Fruit fly (Drosophila melanogaster): ENCODE measurements around the gene CG1737.

CG1737 gene

dm6 chrX:11338973-11339867 lies 11.2 kb upstream of the CG1737 start (continued):
- TF ChIP-seq CG4707 (GFP tag; optimal IDR thresholded peaks at IDR 0.05) (no peak), HmgZ (tag; optimal IDR thresholded peaks at IDR 0.05) (peak; percentile 66), ERR (GFP tag; optimal IDR thresholded peaks at IDR 0.05) (peak; percentile 68), CG32772 (GFP tag; IDR thresholded peaks at IDR 0.05) (peak; percentile 33; the same call in 1 of the 2 replicates), exex (tag; optimal IDR thresholded peaks at IDR 0.05) (peak; percentile 14), gcm2 (GFP tag; optimal IDR thresholded peaks at IDR 0.05) (no peak), ro (GFP tag; IDR thresholded peaks at IDR 0.05) (no peak), CG10959 (GFP tag; IDR thresholded peaks at IDR 0.05) (no peak), nom (GFP tag; optimal IDR thresholded peaks at IDR 0.05) (no peak), nerfin-1 (tag; optimal IDR thresholded peaks at IDR 0.05) (no peak), grau (tag; optimal IDR thresholded peaks at IDR 0.05) (peak; percentile 59), CG17385 (GFP tag; optimal IDR thresholded peaks at IDR 0.05) (peak; percentile 14), CG9817 (tag; optimal IDR thresholded peaks at IDR 0.05) (peak; percentile 52), Poxn (GFP tag; IDR thresholded peaks at IDR 0.05) (no peak), Abd-B (GFP tag; optimal IDR thresholded peaks at IDR 0.05) (peak; percentile 53), gsb (GFP tag; IDR thresholded peaks at IDR 0.05) (no peak), row (GFP tag; IDR thresholded peaks at IDR 0.05) (peak; percentile 82), CG34376 (GFP tag; optimal IDR thresholded peaks at IDR 0.05) (no peak), CG10979 (tag; optimal IDR thresholded peaks at IDR 0.05) (no peak), CG10366 (GFP tag; IDR thresholded peaks at IDR 0.05) (no peak; the same call in 1 of the 2 replicates), CG12744 (GFP tag; optimal IDR thresholded peaks at IDR 0.05) (no peak), eve (GFP tag; optimal IDR thresholded peaks at IDR 0.05) (no peak), sd (tag; optimal IDR thresholded peaks at IDR 0.05) (peak; percentile 87), CG43689 (GFP tag; IDR thresholded peaks at IDR 0.05) (no peak), Mes4 (GFP tag; optimal IDR thresholded peaks at IDR 0.05) (peak; percentile 15), schlank (tag; optimal IDR thresholded peaks at IDR 0.05) (no peak), ash1 (GFP tag; optimal IDR thresholded peaks at IDR 0.05) (no peak), CG13775 (GFP tag; optimal IDR thresholded peaks at IDR 0.05) (peak; percentile 40), CG33557 (GFP tag; optimal IDR thresholded peaks at IDR 0.05) (no peak), gcm (GFP tag; optimal IDR thresholded peaks at IDR 0.05) (no peak), Ptx1 (GFP tag; IDR thresholded peaks at IDR 0.05) (peak; percentile 46; the same call in 1 of the 2 replicates), pzg (GFP tag; optimal IDR thresholded peaks at IDR 0.05) (peak; percentile 91), Bgb (GFP tag; IDR thresholded peaks at IDR 0.05; ENCODE audit: partially characterized antibody) (peak; percentile 88), inv (GFP tag; IDR thresholded peaks at IDR 0.05; ENCODE audit: partially characterized antibody) (peak; percentile 88), E2f1 (GFP tag; IDR thresholded peaks at IDR 0.05) (no peak), CG9876 (GFP tag; optimal IDR thresholded peaks at IDR 0.05) (peak; percentile 13), dmrt11E (tag; optimal IDR thresholded peaks at IDR 0.05) (no peak), CG18476 (GFP tag; optimal IDR thresholded peaks at IDR 0.05) (no peak), Scr (GFP tag; IDR thresholded peaks at IDR 0.05; ENCODE audit: partially characterized antibody) (peak; percentile 91), peb (GFP tag; IDR thresholded peaks at IDR 0.05) (no peak), CG34422 (GFP tag; IDR thresholded peaks at IDR 0.05) (0 out of 3 replicates have a peak, but pooled peaks have one; percentile 34), unc-4 (GFP tag; IDR thresholded peaks at IDR 0.05; ENCODE audit: partially characterized antibody) (peak; percentile 90), mirr (GFP tag; optimal IDR thresholded peaks at IDR 0.05) (peak; percentile 61), CG14667 (GFP tag; IDR thresholded peaks at IDR 0.05) (no peak), corto (GFP tag; optimal IDR thresholded peaks at IDR 0.05) (no peak), HLH54F (GFP tag; optimal IDR thresholded peaks at IDR 0.05) (peak; percentile 56), Fer3 (tag; optimal IDR thresholded peaks at IDR 0.05) (no peak), chn (GFP tag; optimal IDR thresholded peaks at IDR 0.05) (peak; percentile 71)
